Fruit fly (Drosophila melanogaster) S2 (cell line): ENCODE measurements around the gene Pfdn1.

Experiments
- CG8478 ChIP-seq: fragments of >200 bp; optimal IDR thresholded peaks from 2 replicates; lab custom pipeline; 2018
- CTCF ChIP-seq, 2 experiments: fragments of >200 bp; optimal IDR thresholded peaks; 2 replicates each; lab custom pipeline; 2018

dm6 chr2L:6053874-6054469 is 14.9 kb upstream of the Pfdn1 start, which contains the start of gene CG13995:
- TF ChIP-seq CG8478, result no peak
- TF ChIP-seq CTCF (optimal IDR thresholded peaks at IDR 0.05; lab: Kevin White, UChicago), result no peak
